Worm (Caenorhabditis elegans) whole organism, young adult: Measurements from ENCODE around the gene nhr-211.
A peak's percentile ranks its signal among the peaks of the same experiment; 100 is the strongest.

Experiments used
- F23B12.7 ChIP-seq: sonication (generic microtip); optimal IDR thresholded peaks from 2 replicates; lab custom pipeline; 2017; ENCODE audit warnings: missing genetic modification characterization, mild to moderate bottlenecking, missing compliant biosample characterization, antibody characterized with exemption, moderate library complexity; ENCODE audit not compliant: insufficient read depth
- F33H1.4 ChIP-seq: fragments of 200-800 bp; sonication (Bioruptor generic); IDR thresholded peaks from 2 replicates; pipeline ENCODE4 v1.3.6; 2022; ENCODE audit warnings: missing genetic modification reagents, missing genetic modification characterization, missing compliant biosample characterization
- K12H6.12 ChIP-seq: fragments of 200-800 bp; sonication (Bioruptor generic); optimal IDR thresholded peaks from 2 replicates; lab custom pipeline; 2018; ENCODE audit warnings: mild to moderate bottlenecking, missing genetic modification characterization, missing compliant biosample characterization
- T07F8.4 ChIP-seq: sonication (generic microtip); optimal IDR thresholded peaks from 2 replicates; lab custom pipeline; 2016; ENCODE audit warnings: mild to moderate bottlenecking, missing genetic modification characterization, moderate library complexity, missing compliant biosample characterization
- Y67H2A.10 ChIP-seq: fragments of 200-800 bp; sonication (Bioruptor generic); conservative IDR thresholded peaks from 2 replicates; pipeline ENCODE4 v1.3.6; 2022; ENCODE audit warnings: missing genetic modification reagents, missing genetic modification characterization, missing compliant biosample characterization
- ama-1 ChIP-seq, 3 experiments: fragments of 150-350 bp in 1 of 3; sonication (generic microtip) in 2 of 3; optimal IDR thresholded peaks; 2 replicates each; lab custom pipeline; 2014 to 2018; ENCODE audit warnings: missing biosample characterization in 2 of 3, missing genetic modification characterization in 2 of 3, missing genetic modification reagents in 2 of 3
- athp-1 ChIP-seq: sonication (generic microtip); optimal IDR thresholded peaks from 2 replicates; lab custom pipeline; 2017; ENCODE audit warnings: mild to moderate bottlenecking, missing genetic modification characterization, missing compliant biosample characterization
- attf-3 ChIP-seq: fragments of 200-800 bp; sonication (Bioruptor generic); conservative IDR thresholded peaks from 2 replicates; pipeline ENCODE4 v1.3.6; 2022; ENCODE audit warnings: missing genetic modification reagents, missing genetic modification characterization, missing compliant biosample characterization
- attf-5 ChIP-seq: fragments of 200-800 bp; sonication (Bioruptor generic); optimal IDR thresholded peaks from 2 replicates; lab custom pipeline; 2018; ENCODE audit warnings: mild to moderate bottlenecking, missing genetic modification characterization, missing compliant biosample characterization
- cebp-1 ChIP-seq, 2 experiments: fragments of 200-800 bp in 1 of 2; sonication (Bioruptor generic) in 1 of 2; sonication (generic microtip) in 1 of 2; IDR thresholded peaks in 1 of 2; optimal IDR thresholded peaks in 1 of 2; 2 replicates each; pipeline versions ENCODE4 v1.3.6 to Lab custom; 2017 to 2022; ENCODE audit warnings: missing compliant biosample characterization in 2 of 2, missing genetic modification characterization in 2 of 2, mild to moderate bottlenecking in 1 of 2, missing genetic modification reagents in 1 of 2, moderate library complexity in 1 of 2
- ceh-100 ChIP-seq: fragments of 200-800 bp; sonication (Bioruptor generic); IDR thresholded peaks from 2 replicates; pipeline ENCODE4 v1.3.6; 2022; ENCODE audit warnings: missing genetic modification reagents, missing genetic modification characterization, missing compliant biosample characterization
- ceh-79 ChIP-seq: sonication (generic microtip); optimal IDR thresholded peaks from 2 replicates; lab custom pipeline; 2017; ENCODE audit warnings: mild to moderate bottlenecking, missing genetic modification characterization, missing compliant biosample characterization
- gei-17 ChIP-seq: fragments of 200-800 bp; sonication (Bioruptor generic); optimal IDR thresholded peaks from 2 replicates; lab custom pipeline; 2018; ENCODE audit warnings: mild to moderate bottlenecking, missing genetic modification characterization, missing compliant biosample characterization
- hmg-1.2 ChIP-seq: fragments of 200-800 bp; sonication (Bioruptor generic); IDR thresholded peaks from 2 replicates; pipeline ENCODE4 v1.3.6; 2022; ENCODE audit warnings: missing genetic modification reagents, missing genetic modification characterization, missing compliant biosample characterization
- hrde-1 ChIP-seq: sonication (generic microtip); optimal IDR thresholded peaks from 2 replicates; lab custom pipeline; 2016; ENCODE audit warnings: missing genetic modification characterization, mild to moderate bottlenecking, missing compliant biosample characterization, moderate library complexity, missing genotype, missing genetic modification reagents, borderline replicate concordance
- lin-54 ChIP-seq: fragments of 200-800 bp; sonication (Bioruptor generic); optimal IDR thresholded peaks from 2 replicates; lab custom pipeline; 2018; ENCODE audit warnings: mild to moderate bottlenecking, missing genetic modification characterization, missing compliant biosample characterization
- lsl-1 ChIP-seq: fragments of 200-800 bp; sonication (Bioruptor generic); optimal IDR thresholded peaks from 2 replicates; lab custom pipeline; 2018; ENCODE audit warnings: mild to moderate bottlenecking, missing genetic modification characterization, moderate library complexity, missing compliant biosample characterization
- lsy-27 ChIP-seq: sonication (generic microtip); optimal IDR thresholded peaks from 2 replicates; lab custom pipeline; 2017; ENCODE audit warnings: missing genetic modification characterization, mild to moderate bottlenecking, missing compliant biosample characterization, antibody characterized with exemption, missing genotype, borderline replicate concordance; ENCODE audit not compliant: insufficient read depth
- madf-10 ChIP-seq: sonication (generic microtip); optimal IDR thresholded peaks from 2 replicates; lab custom pipeline; 2016; ENCODE audit warnings: mild to moderate bottlenecking, missing genetic modification characterization, missing compliant biosample characterization
- mel-28 ChIP-seq: sonication (generic microtip); optimal IDR thresholded peaks from 2 replicates; lab custom pipeline; 2016; ENCODE audit warnings: borderline replicate concordance, mild to moderate bottlenecking, missing genetic modification characterization, missing compliant biosample characterization
- mes-4 ChIP-seq: sonication (generic microtip); optimal IDR thresholded peaks from 2 replicates; lab custom pipeline; 2016; ENCODE audit warnings: missing genotype, missing genetic modification characterization, missing compliant biosample characterization
- nhr-179 ChIP-seq: sonication (generic microtip); optimal IDR thresholded peaks from 2 replicates; lab custom pipeline; 2016; ENCODE audit warnings: mild to moderate bottlenecking, missing genetic modification characterization, missing compliant biosample characterization
- nhr-80 ChIP-seq: sonication (generic microtip); optimal IDR thresholded peaks from 2 replicates; lab custom pipeline; 2016; ENCODE audit warnings: missing genetic modification characterization, missing compliant biosample characterization
- pha-4 ChIP-seq: fragments of 150-350 bp; sonication (generic microtip); optimal IDR thresholded peaks from 2 replicates; lab custom pipeline; 2014; ENCODE audit warnings: missing biosample characterization, missing genetic modification reagents, missing genetic modification characterization
- rpc-1 ChIP-seq, 2 experiments: fragments of 150-350 bp in 1 of 2; sonication (generic microtip) in 1 of 2; optimal IDR thresholded peaks; 2 replicates each; lab custom pipeline; 2014 to 2018; ENCODE audit warnings: missing biosample characterization in 1 of 2, missing genetic modification characterization in 1 of 2, missing genetic modification reagents in 1 of 2, missing genotype in 1 of 2
- snpc-1.3 ChIP-seq: sonication (generic microtip); optimal IDR thresholded peaks from 2 replicates; lab custom pipeline; 2017; ENCODE audit warnings: missing genetic modification characterization, mild to moderate bottlenecking, missing compliant biosample characterization, antibody characterized with exemption, moderate library complexity, missing genotype, missing genetic modification reagents; ENCODE audit not compliant: insufficient read depth
- snpc-3.4 ChIP-seq: sonication (generic microtip); optimal IDR thresholded peaks from 2 replicates; lab custom pipeline; 2017; ENCODE audit warnings: missing genetic modification characterization, mild to moderate bottlenecking, missing compliant biosample characterization, antibody characterized with exemption, moderate library complexity, missing genotype, missing genetic modification reagents
- snpc-4 ChIP-seq, 5 experiments: fragments of 150-350 bp in 1 of 5; sonication (generic microtip) in 4 of 5; optimal IDR thresholded peaks; 2 replicates each; lab custom pipeline; 2014 to 2018; ENCODE audit warnings: missing genetic modification characterization in 5 of 5, missing biosample characterization in 3 of 5, antibody characterized with exemption in 2 of 5, mild to moderate bottlenecking in 2 of 5, missing compliant biosample characterization in 2 of 5, missing genotype in 2 of 5, moderate library complexity in 2 of 5, missing genetic modification reagents in 1 of 5
- sptf-2 ChIP-seq: fragments of 200-800 bp; sonication (Bioruptor generic); optimal IDR thresholded peaks from 2 replicates; lab custom pipeline; 2018; ENCODE audit warnings: mild to moderate bottlenecking, missing genetic modification characterization, missing compliant biosample characterization
- tbx-9 ChIP-seq: sonication (generic microtip); optimal IDR thresholded peaks from 2 replicates; lab custom pipeline; 2016; ENCODE audit warnings: borderline replicate concordance, missing genetic modification characterization, inconsistent platforms, missing compliant biosample characterization
- xnd-1 ChIP-seq: sonication (generic microtip); optimal IDR thresholded peaks from 2 replicates; lab custom pipeline; 2016; ENCODE audit warnings: missing genotype, missing genetic modification reagents, missing genetic modification characterization, missing compliant biosample characterization
- ztf-26 ChIP-seq: sonication (generic microtip); optimal IDR thresholded peaks from 2 replicates; lab custom pipeline; 2017; ENCODE audit warnings: missing genetic modification characterization, missing compliant biosample characterization

nhr-211 gene

ce11 chrV:449130-449529 is 37.7 kb upstream of the nhr-211 start, which contains the start of gene srh-35:
Gene srh-35 (minus strand): TSS chrV:449230.
- TF ChIP-seq ztf-26 (tag; lab: Kevin White, UChicago) (no peak), lsy-27 (no peak), snpc-4 (GFP tag; optimal IDR thresholded peaks at IDR 0.05; lab: Kevin White, UChicago) (no peak), snpc-4 (tag; optimal IDR thresholded peaks at IDR 0.05; lab: Kevin White, UChicago) (no peak), rpc-1 (optimal IDR thresholded peaks at IDR 0.05; lab: Kevin White, UChicago) (no peak), rpc-1 (tag; optimal IDR thresholded peaks at IDR 0.05; lab: Kevin White, UChicago) (no peak), F23B12.7 (tag; lab: Kevin White, UChicago) (no peak), T07F8.4 (tag; lab: Kevin White, UChicago) (no peak), mes-4 (tag; lab: Kevin White, UChicago) (no peak), madf-10 (tag; lab: Kevin White, UChicago) (no peak), attf-5 (GFP tag; lab: Kevin White, UChicago) (no peak), mel-28 (tag; lab: Kevin White, UChicago) (no peak), athp-1 (tag; lab: Kevin White, UChicago) (no peak), snpc-1.3 (no peak)

- no peak for TF ChIP-seq F33H1.4 (GFP tag; lab: Robert Waterston, UW)
- peak; percentile 72 for TF ChIP-seq nhr-80 (tag; lab: Kevin White, UChicago)
- TF ChIP-seq, all 124 proteins: peak for 1
Measured at ce11 chrV:449685-450084, 37.1 kb upstream of the nhr-211 start, which contains the start of gene M02H5.8. Gene M02H5.8 (plus strand): TSS chrV:449981.

ce11 chrV:450757-451501 is 35.9 kb upstream of the nhr-211 start, which contains the start of gene nhr-123:
Gene nhr-123 (plus strand): TSS chrV:451451.
- TF ChIP-seq gei-17 (GFP tag; lab: Kevin White, UChicago) (no peak), tbx-9 (tag; lab: Kevin White, UChicago) (no peak), xnd-1 (tag; lab: Kevin White, UChicago) (no peak), Y67H2A.10 (GFP tag; lab: Robert Waterston, UW) (no peak), lin-54 (GFP tag; lab: Kevin White, UChicago) (no peak), attf-3 (GFP tag; lab: Robert Waterston, UW) (no peak), ceh-100 (no peak), hmg-1.2 (GFP tag; lab: Robert Waterston, UW) (peak; percentile 15; the same call in 1 of the 2 replicates)

- no peak for TF ChIP-seq lsl-1
- TF ChIP-seq sptf-2 (GFP tag; lab: Kevin White, UChicago) = no peak
- no peak for TF ChIP-seq K12H6.12 (tag; lab: Kevin White, UChicago)
- no peak for TF ChIP-seq snpc-3.4 (tag; lab: Kevin White, UChicago)
- no peak for TF ChIP-seq ama-1 (optimal IDR thresholded peaks at IDR 0.05; lab: Kevin White, UChicago)
- TF ChIP-seq ama-1 (GFP tag; optimal IDR thresholded peaks at IDR 0.05; lab: Kevin White, UChicago) = no peak
- no peak for TF ChIP-seq ceh-79 (tag; lab: Kevin White, UChicago)
Measured at ce11 chrV:453569-453968, 33.2 kb upstream of the nhr-211 start, which contains the start of gene nhr-98. Gene nhr-98 (plus strand): TSS chrV:453869.

- TF ChIP-seq cebp-1 (GFP tag; IDR thresholded peaks at IDR 0.05; lab: Robert Waterston, UW) (no peak), cebp-1 (tag; optimal IDR thresholded peaks at IDR 0.05; lab: Kevin White, UChicago) (peak; percentile 72), hrde-1 (no peak), pha-4 (tag; lab: Kevin White, UChicago) (peak; percentile 5), nhr-179 (tag; lab: Kevin White, UChicago) (no peak)
Measured at ce11 chrV:457839-458238, 28.9 kb upstream of the nhr-211 start.
